Fruit fly (Drosophila melanogaster): ENCODE data around the gene snf.
A peak's percentile ranks its signal among the peaks of the same experiment; 100 is the strongest.

Gene snf

DNA sequence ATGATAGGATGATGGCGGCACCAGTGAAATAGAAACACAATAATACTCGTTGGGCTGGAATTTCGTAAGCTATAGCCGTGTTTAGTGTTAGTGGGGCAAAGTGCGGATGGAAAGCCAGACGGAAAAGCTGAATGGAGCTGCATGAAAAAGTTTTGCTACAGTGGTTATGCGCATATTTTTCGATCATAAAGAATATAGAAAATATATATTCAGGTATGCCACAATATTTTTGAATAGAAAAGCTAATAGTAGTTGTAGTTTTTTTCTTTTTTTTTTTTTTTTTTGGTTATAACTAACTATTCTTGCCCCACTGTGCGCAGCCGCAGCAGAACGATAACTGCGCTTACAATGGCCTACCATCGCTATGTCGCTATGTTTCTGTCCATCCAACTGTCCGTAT lies 22.5 kb upstream of the snf start (continued):
- TF ChIP-seq CG2120 (GFP tag; optimal IDR thresholded peaks at IDR 0.05) = peak; percentile 35
- no peak for TF ChIP-seq Lim3 (GFP tag; IDR thresholded peaks at IDR 0.05)
- TF ChIP-seq Kr (GFP tag; optimal IDR thresholded peaks at IDR 0.05) = no peak
- peak; percentile 28 for TF ChIP-seq tin (GFP tag; optimal IDR thresholded peaks at IDR 0.05)
- TF ChIP-seq Sox100B (GFP tag; optimal IDR thresholded peaks at IDR 0.05) = peak; percentile 14
- no peak for TF ChIP-seq CG16813 (GFP tag; IDR thresholded peaks at IDR 0.05; ENCODE audit: partially characterized antibody)
- TF ChIP-seq Hand (GFP tag; optimal IDR thresholded peaks at IDR 0.05) = no peak
- 0 out of 3 replicates have a peak, but pooled peaks have one; percentile 5 for TF ChIP-seq C15 (GFP tag; IDR thresholded peaks at IDR 0.05)
- TF ChIP-seq CG11695 (GFP tag; IDR thresholded peaks at IDR 0.05) = peak; percentile 49; the same call in 1 of the 3 replicates
- no peak for TF ChIP-seq crc (GFP tag; optimal IDR thresholded peaks at IDR 0.05)
- no peak for TF ChIP-seq btn (GFP tag; optimal IDR thresholded peaks at IDR 0.05)
- TF ChIP-seq Stat92E (GFP tag; optimal IDR thresholded peaks at IDR 0.05) = no peak
- no peak for TF ChIP-seq CG1832 (GFP tag; optimal IDR thresholded peaks at IDR 0.05)
- TF ChIP-seq Scr (GFP tag; IDR thresholded peaks at IDR 0.05; ENCODE audit: partially characterized antibody) = no peak
- TF ChIP-seq CG31441 (GFP tag; IDR thresholded peaks at IDR 0.05) = no peak
- TF ChIP-seq Hmr (GFP tag; optimal IDR thresholded peaks at IDR 0.05) = no peak
- TF ChIP-seq unpg (GFP tag; optimal IDR thresholded peaks at IDR 0.05) = peak; percentile 16
- peak; percentile 3 for TF ChIP-seq Sox102F (GFP tag; optimal IDR thresholded peaks at IDR 0.05)
- no peak for TF ChIP-seq peb (GFP tag; IDR thresholded peaks at IDR 0.05)
- no peak for TF ChIP-seq CG11085 (GFP tag; IDR thresholded peaks at IDR 0.05)
- TF ChIP-seq CG4282 (GFP tag; optimal IDR thresholded peaks at IDR 0.05) = no peak
- no peak for TF ChIP-seq D19A (tag; optimal IDR thresholded peaks at IDR 0.05)
- TF ChIP-seq CG8089 (GFP tag; optimal IDR thresholded peaks at IDR 0.05) = no peak
- TF ChIP-seq Max (GFP tag; optimal IDR thresholded peaks at IDR 0.05) = no peak
- no peak for TF ChIP-seq lilli (GFP tag; optimal IDR thresholded peaks at IDR 0.05)
- TF ChIP-seq CG10654 (GFP tag; optimal IDR thresholded peaks at IDR 0.05) = no peak
- no peak for TF ChIP-seq caup (GFP tag; optimal IDR thresholded peaks at IDR 0.05; ENCODE audit: severe bottlenecking)
- TF ChIP-seq CG14014 (GFP tag; IDR thresholded peaks at IDR 0.05) = no peak
- no peak for TF ChIP-seq HHEX (GFP tag; optimal IDR thresholded peaks at IDR 0.05)
- 0 out of 2 replicates have a peak, but pooled peaks have one; percentile 18 for TF ChIP-seq wor (GFP tag; IDR thresholded peaks at IDR 0.05)
- no peak for TF ChIP-seq CG14441 (GFP tag; IDR thresholded peaks at IDR 0.05)
- no peak for TF ChIP-seq tgo (GFP tag; IDR thresholded peaks at IDR 0.05)
- TF ChIP-seq Lhr (GFP tag; optimal IDR thresholded peaks at IDR 0.05) = no peak
- TF ChIP-seq sd (tag; optimal IDR thresholded peaks at IDR 0.05) = no peak
- TF ChIP-seq Ets97D (GFP tag; optimal IDR thresholded peaks at IDR 0.05) = no peak
- no peak for TF ChIP-seq toy (GFP tag; IDR thresholded peaks at IDR 0.05)
- no peak for TF ChIP-seq CG6765 (GFP tag; optimal IDR thresholded peaks at IDR 0.05)
- no peak for TF ChIP-seq chif (GFP tag; optimal IDR thresholded peaks at IDR 0.05)
- no peak for TF ChIP-seq CG9437 (GFP tag; optimal IDR thresholded peaks at IDR 0.05)
- no peak for TF ChIP-seq HLH54F (GFP tag; optimal IDR thresholded peaks at IDR 0.05)
- no peak for TF ChIP-seq sqz (GFP tag; optimal IDR thresholded peaks at IDR 0.05)
- TF ChIP-seq BtbVII (GFP tag; optimal IDR thresholded peaks at IDR 0.05) = no peak
- TF ChIP-seq CG8478 (optimal IDR thresholded peaks at IDR 0.05) = no peak
- TF ChIP-seq sisA (GFP tag; IDR thresholded peaks at IDR 0.05) = peak; percentile 25; the same call in 1 of the 2 replicates
- no peak for TF ChIP-seq CG4854 (GFP tag; optimal IDR thresholded peaks at IDR 0.05)
- no peak for TF ChIP-seq lov (optimal IDR thresholded peaks at IDR 0.05)
- TF ChIP-seq lov (GFP tag; IDR thresholded peaks at IDR 0.05) = no peak
- TF ChIP-seq Dref (GFP tag; IDR thresholded peaks at IDR 0.05) = no peak
- no peak for TF ChIP-seq Pdp1 (GFP tag; optimal IDR thresholded peaks at IDR 0.05)
- no peak for TF ChIP-seq yki (optimal IDR thresholded peaks at IDR 0.05)
- TF ChIP-seq run (tag; optimal IDR thresholded peaks at IDR 0.05) = no peak

All from whole organism, embryonic.